Worm (Caenorhabditis elegans) whole organism, L1 larva: ENCODE results near the gene C32D5.10.

Experiments used
- C04F5.9 ChIP-seq: sonication (generic microtip); optimal IDR thresholded peaks from 2 replicates; lab custom pipeline; 2016; ENCODE audit warnings: missing genetic modification characterization, missing compliant biosample characterization
- C16A3.4 ChIP-seq: fragments of 150-350 bp; optimal IDR thresholded peaks from 2 replicates; lab custom pipeline; 2014; ENCODE audit warnings: missing biosample characterization, missing genetic modification characterization
- C34B4.2 ChIP-seq: sonication (generic microtip); optimal IDR thresholded peaks from 2 replicates; lab custom pipeline; 2017; ENCODE audit warnings: mild to moderate bottlenecking, missing genetic modification characterization, missing compliant biosample characterization
- F16B12.6 ChIP-seq: fragments of 150-350 bp; optimal IDR thresholded peaks from 2 replicates; lab custom pipeline; 2014; ENCODE audit warnings: missing biosample characterization, missing genetic modification characterization
- Y116A8C.19 ChIP-seq: sonication (generic microtip); optimal IDR thresholded peaks from 2 replicates; lab custom pipeline; 2016; ENCODE audit warnings: missing compliant biosample characterization, missing genetic modification characterization, borderline replicate concordance
- aha-1 ChIP-seq: fragments of 150-350 bp; optimal IDR thresholded peaks from 2 replicates; lab custom pipeline; 2014; ENCODE audit warnings: missing biosample characterization, missing genetic modification characterization
- aly-2 ChIP-seq: fragments of 150-350 bp; optimal IDR thresholded peaks from 2 replicates; lab custom pipeline; 2014; ENCODE audit warnings: missing biosample characterization, missing genetic modification characterization
- ama-1 ChIP-seq: fragments of 150-350 bp; optimal IDR thresholded peaks from 2 replicates; lab custom pipeline; 2014
- blmp-1 ChIP-seq: fragments of 150-350 bp; optimal IDR thresholded peaks from 2 replicates; lab custom pipeline; 2014; ENCODE audit warnings: missing biosample characterization, missing genetic modification characterization
- ceh-8 ChIP-seq: fragments of 200-800 bp; sonication (Bioruptor generic); optimal IDR thresholded peaks from 2 replicates; lab custom pipeline; 2018; ENCODE audit warnings: mild to moderate bottlenecking, missing genetic modification characterization, moderate library complexity, missing compliant biosample characterization
- ceh-88 ChIP-seq: fragments of 200-800 bp; sonication (Bioruptor generic); IDR thresholded peaks from 2 replicates; pipeline ENCODE4 v1.3.6; 2022; ENCODE audit warnings: missing genetic modification characterization, missing compliant biosample characterization
- ces-1 ChIP-seq: fragments of 150-350 bp; optimal IDR thresholded peaks from 2 replicates; lab custom pipeline; 2014; ENCODE audit warnings: missing biosample characterization, missing genetic modification reagents, missing genetic modification characterization
- dpl-1 ChIP-seq, 3 experiments: fragments of 150-350 bp in 2 of 3; sonication (generic microtip) in 1 of 3; optimal IDR thresholded peaks; 2 replicates each; lab custom pipeline; 2014 to 2017; ENCODE audit warnings: missing biosample characterization in 3 of 3, missing genetic modification characterization in 3 of 3, missing genetic modification reagents in 3 of 3
- dsc-1 ChIP-seq: sonication (generic microtip); optimal IDR thresholded peaks from 2 replicates; lab custom pipeline; 2016; ENCODE audit warnings: mild to moderate bottlenecking, missing genetic modification characterization, missing compliant biosample characterization
- egl-27 ChIP-seq, 2 experiments: fragments of 150-350 bp in 1 of 2; sonication (generic microtip); optimal IDR thresholded peaks; 3 replicates each; lab custom pipeline; 2017 to 2018; ENCODE audit warnings: missing biosample characterization in 2 of 2, missing genetic modification characterization in 2 of 2, missing genetic modification reagents in 2 of 2
- elt-2 ChIP-seq: sonication (generic microtip); optimal IDR thresholded peaks from 2 replicates; lab custom pipeline; 2016; ENCODE audit warnings: missing genetic modification characterization, mild to moderate bottlenecking, inconsistent platforms, missing compliant biosample characterization, missing genetic modification reagents
- elt-3 ChIP-seq, 6 experiments: fragments of 150-350 bp in 1 of 6; sonication (generic microtip); optimal IDR thresholded peaks; 2 replicates each; lab custom pipeline; 2017 to 2018; ENCODE audit warnings: missing biosample characterization in 6 of 6, missing genetic modification characterization in 6 of 6, inconsistent platforms in 1 of 6
- ets-5 ChIP-seq: fragments of 200-800 bp; sonication (Bioruptor generic); IDR thresholded peaks from 2 replicates; pipeline ENCODE4 v1.3.6; 2022; ENCODE audit warnings: missing genetic modification characterization, missing compliant biosample characterization
- fkh-8 ChIP-seq: sonication (generic microtip); optimal IDR thresholded peaks from 2 replicates; lab custom pipeline; 2016; ENCODE audit warnings: mild to moderate bottlenecking, missing genetic modification characterization, missing compliant biosample characterization
- hlh-17 ChIP-seq: fragments of 200-800 bp; sonication (Bioruptor generic); optimal IDR thresholded peaks from 2 replicates; lab custom pipeline; 2018; ENCODE audit warnings: missing genetic modification characterization, mild to moderate bottlenecking, missing compliant biosample characterization, moderate library complexity, borderline replicate concordance
- isw-1 ChIP-seq: fragments of 200-800 bp; sonication (Bioruptor generic); IDR thresholded peaks from 2 replicates; pipeline ENCODE4 v1.3.6; 2022; ENCODE audit warnings: missing genetic modification characterization, missing compliant biosample characterization
- jun-1 ChIP-seq: fragments of 150-350 bp; optimal IDR thresholded peaks from 2 replicates; lab custom pipeline; 2014; ENCODE audit warnings: missing biosample characterization, missing genetic modification reagents, missing genetic modification characterization
- lin-13 ChIP-seq: fragments of 150-350 bp; optimal IDR thresholded peaks from 2 replicates; lab custom pipeline; 2014; ENCODE audit warnings: missing biosample characterization, missing genetic modification reagents, missing genetic modification characterization
- lin-14 ChIP-seq: fragments of 200-800 bp; sonication (Bioruptor generic); optimal IDR thresholded peaks from 2 replicates; lab custom pipeline; 2018; ENCODE audit warnings: mild to moderate bottlenecking, missing genetic modification characterization, moderate library complexity, missing compliant biosample characterization
- lin-35 ChIP-seq, 2 experiments: fragments of 150-350 bp; optimal IDR thresholded peaks; 2 replicates each; lab custom pipeline; 2014; ENCODE audit warnings: missing biosample characterization in 2 of 2, missing genetic modification characterization in 2 of 2, missing genetic modification reagents in 2 of 2
- lin-39 ChIP-seq: fragments of 150-350 bp; optimal IDR thresholded peaks from 2 replicates; lab custom pipeline; 2014; ENCODE audit warnings: missing biosample characterization, missing genetic modification reagents, missing genetic modification characterization
- lsy-2 ChIP-seq, 2 experiments: fragments of 150-350 bp; optimal IDR thresholded peaks; 2 replicates each; lab custom pipeline; 2014; ENCODE audit warnings: missing biosample characterization in 2 of 2, missing genetic modification characterization in 2 of 2
- mdl-1 ChIP-seq, 2 experiments: fragments of 150-350 bp; optimal IDR thresholded peaks; 2 replicates each; lab custom pipeline; 2014 to 2017; ENCODE audit warnings: missing biosample characterization in 2 of 2, missing genetic modification characterization in 2 of 2, inconsistent platforms in 1 of 2
- mef-2 ChIP-seq: fragments of 150-350 bp; optimal IDR thresholded peaks from 2 replicates; lab custom pipeline; 2014; ENCODE audit warnings: missing biosample characterization, missing genetic modification characterization
- mep-1 ChIP-seq: fragments of 150-350 bp; optimal IDR thresholded peaks from 2 replicates; lab custom pipeline; 2014; ENCODE audit warnings: missing biosample characterization, missing genetic modification characterization
- nhr-11 ChIP-seq: fragments of 150-350 bp; optimal IDR thresholded peaks from 2 replicates; lab custom pipeline; 2014; ENCODE audit warnings: missing biosample characterization, missing genetic modification characterization
- nhr-19 ChIP-seq: fragments of 200-800 bp; sonication (Bioruptor generic); conservative IDR thresholded peaks from 2 replicates; pipeline ENCODE4 v1.3.6; 2022; ENCODE audit warnings: missing genetic modification characterization, missing compliant biosample characterization
- nhr-20 ChIP-seq: sonication (generic microtip); optimal IDR thresholded peaks from 2 replicates; lab custom pipeline; 2016; ENCODE audit warnings: mild to moderate bottlenecking, missing genetic modification characterization, missing compliant biosample characterization
- nhr-28 ChIP-seq: fragments of 150-350 bp; optimal IDR thresholded peaks from 2 replicates; lab custom pipeline; 2014; ENCODE audit warnings: missing biosample characterization, missing genetic modification characterization
- nhr-47 ChIP-seq: sonication (generic microtip); optimal IDR thresholded peaks from 2 replicates; lab custom pipeline; 2016; ENCODE audit warnings: mild to moderate bottlenecking, missing genetic modification characterization, moderate library complexity, missing compliant biosample characterization
- nhr-76 ChIP-seq: sonication (generic microtip); optimal IDR thresholded peaks from 2 replicates; lab custom pipeline; 2017; ENCODE audit warnings: missing biosample characterization, missing genetic modification characterization
- nhr-77 ChIP-seq: fragments of 150-350 bp; optimal IDR thresholded peaks from 2 replicates; lab custom pipeline; 2014; ENCODE audit warnings: missing biosample characterization, missing genetic modification characterization
- nhr-84 ChIP-seq: sonication (generic microtip); optimal IDR thresholded peaks from 2 replicates; lab custom pipeline; 2017; ENCODE audit warnings: missing biosample characterization, missing genetic modification characterization
- rnt-1 ChIP-seq: sonication (generic microtip); optimal IDR thresholded peaks from 2 replicates; lab custom pipeline; 2016; ENCODE audit warnings: mild to moderate bottlenecking, missing genetic modification characterization, moderate library complexity, missing compliant biosample characterization
- skn-1 ChIP-seq: fragments of 150-350 bp; optimal IDR thresholded peaks from 2 replicates; lab custom pipeline; 2014; ENCODE audit warnings: missing biosample characterization, missing genetic modification characterization
- sox-4 ChIP-seq: sonication (generic microtip); optimal IDR thresholded peaks from 2 replicates; lab custom pipeline; 2016; ENCODE audit warnings: missing genetic modification characterization, missing compliant biosample characterization
- tlp-1 ChIP-seq: fragments of 150-350 bp; optimal IDR thresholded peaks from 2 replicates; lab custom pipeline; 2014; ENCODE audit warnings: missing biosample characterization, missing genetic modification characterization
- unc-130 ChIP-seq: fragments of 150-350 bp; optimal IDR thresholded peaks from 2 replicates; lab custom pipeline; 2017; ENCODE audit warnings: missing biosample characterization, missing genetic modification characterization, inconsistent platforms
- unc-62 ChIP-seq: fragments of 150-350 bp; optimal IDR thresholded peaks from 2 replicates; lab custom pipeline; 2014; ENCODE audit warnings: missing biosample characterization, missing genetic modification reagents, missing genetic modification characterization
- vab-15 ChIP-seq: sonication (generic microtip); optimal IDR thresholded peaks from 2 replicates; lab custom pipeline; 2017; ENCODE audit warnings: missing genotype, mild to moderate bottlenecking, missing genetic modification characterization, missing compliant biosample characterization
- xbp-1 ChIP-seq: sonication (generic microtip); optimal IDR thresholded peaks from 2 replicates; lab custom pipeline; 2016; ENCODE audit warnings: missing genetic modification characterization, missing compliant biosample characterization
- zip-4 ChIP-seq: fragments of 200-800 bp; sonication (Bioruptor generic); optimal IDR thresholded peaks from 2 replicates; lab custom pipeline; 2018; ENCODE audit warnings: mild to moderate bottlenecking, missing genetic modification characterization, moderate library complexity, missing compliant biosample characterization
- ztf-4 ChIP-seq: fragments of 150-350 bp; optimal IDR thresholded peaks from 2 replicates; lab custom pipeline; 2014; ENCODE audit warnings: missing biosample characterization, missing genetic modification characterization

C32D5.10 gene

DNA sequence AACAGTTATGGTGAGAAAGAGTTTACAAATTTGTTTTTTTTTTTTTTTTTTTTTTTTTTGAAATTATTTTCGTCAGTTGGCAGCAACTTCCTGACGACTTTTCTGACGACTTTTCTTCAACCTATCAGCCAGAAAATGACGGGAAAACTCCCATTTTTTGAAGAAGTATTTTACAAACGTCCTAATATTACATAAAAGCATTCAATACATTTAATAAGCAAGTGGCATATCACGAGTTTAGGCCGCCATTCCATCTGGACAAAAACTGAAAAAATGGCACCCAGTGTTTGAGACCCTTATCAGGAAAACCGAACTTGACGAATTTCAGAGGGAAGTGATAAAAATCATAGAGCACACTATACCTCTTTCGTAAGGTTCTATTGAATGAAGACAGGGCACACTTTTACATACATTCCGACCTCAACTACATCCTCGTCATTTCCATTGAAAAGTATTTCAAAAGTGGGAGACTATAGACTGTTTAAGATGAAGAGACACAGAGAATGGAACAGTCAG lies 17.0 kb downstream of the C32D5.10 start (continued):
- TF ChIP-seq ceh-88 = no peak
- TF ChIP-seq, all 84 proteins: peak for 4

DNA sequence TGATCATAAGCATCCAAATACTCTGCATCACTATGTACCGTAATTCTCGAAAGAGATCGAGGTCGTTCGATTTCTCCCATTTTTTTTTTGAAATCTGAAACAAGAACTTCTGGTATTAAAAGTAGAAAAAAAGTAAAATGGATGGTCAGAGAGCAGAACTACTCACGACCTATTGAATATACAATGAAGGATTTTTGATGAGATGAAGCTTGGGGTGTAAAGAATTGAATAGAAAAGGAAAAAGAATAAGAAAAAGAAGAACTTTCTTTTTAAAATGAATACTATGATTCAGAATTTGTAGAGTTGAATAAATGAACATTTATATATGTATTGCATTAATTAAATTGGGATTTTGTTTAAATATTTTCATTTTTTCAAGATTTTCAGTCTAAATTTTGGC lies 17.9 kb downstream of the C32D5.10 start, which contains the start of gene ttc-39B:
Gene ttc-39B (minus strand): TSS at position 101 of the 400 bp plus-strand sequence.
- TF ChIP-seq ceh-8 = no peak
- TF ChIP-seq nhr-28 (tag; lab: Kevin White, UChicago) = no peak
- no peak for TF ChIP-seq C16A3.4
- TF ChIP-seq nhr-19 (GFP tag; lab: Robert Waterston, UW) = no peak
- TF ChIP-seq tlp-1 (tag; lab: Kevin White, UChicago) = no peak
- TF ChIP-seq lin-39 (tag; lab: Kevin White, UChicago) = no peak

DNA sequence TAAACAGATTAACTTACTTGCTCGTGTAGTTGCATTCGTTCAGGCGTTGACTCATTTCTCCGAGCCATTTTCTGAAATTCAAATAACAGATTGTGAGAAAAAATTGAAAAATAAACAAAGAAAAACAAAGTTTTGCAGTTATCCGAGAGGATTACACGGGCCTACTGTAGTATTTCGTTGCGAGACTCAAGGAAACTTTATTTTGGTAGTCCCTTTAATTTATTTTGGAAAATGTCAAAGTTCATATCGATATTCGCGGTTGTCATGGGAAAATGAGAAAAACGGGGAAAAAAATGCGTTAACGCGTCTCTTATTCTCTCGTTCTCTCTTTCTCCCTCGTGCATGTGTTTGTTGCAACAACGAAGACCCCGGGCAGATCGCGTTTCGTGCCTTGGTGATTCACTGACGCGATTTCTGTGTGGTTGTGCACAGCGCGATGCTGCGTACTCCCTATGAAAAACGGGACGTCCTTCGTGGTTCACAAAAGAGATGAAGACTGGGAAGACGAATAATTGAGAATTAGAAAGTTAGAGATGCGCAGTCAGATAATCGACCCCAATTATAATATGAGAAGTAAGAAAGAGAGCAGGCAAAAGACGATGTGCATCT lies 20.5 kb downstream of the C32D5.10 start, which contains the start of gene set-4:
Gene set-4 (minus strand): TSS at position 120 of the 609 bp plus-strand sequence.
- peak; percentile 81 for TF ChIP-seq aha-1 (tag; lab: Kevin White, UChicago)
- TF ChIP-seq sox-4 (tag; lab: Kevin White, UChicago) = peak; percentile 83
- TF ChIP-seq blmp-1 = peak; percentile 56
- peak; percentile 32 for TF ChIP-seq ama-1 (lab: Kevin White, UChicago)
- peak; percentile 94 to 95 for TF ChIP-seq lsy-2 (tag; optimal IDR thresholded peaks at IDR 0.05; lab: Kevin White, UChicago)
- TF ChIP-seq isw-1 = peak; percentile 89
- TF ChIP-seq zip-4 = peak; percentile 70
- TF ChIP-seq lin-13 = peak; percentile 89
- peak; percentile 83 for TF ChIP-seq elt-2 (tag; lab: Kevin White, UChicago)
- TF ChIP-seq aly-2 (tag; lab: Kevin White, UChicago) = peak; percentile 65
- TF ChIP-seq C04F5.9 (tag; lab: Kevin White, UChicago) = peak; percentile 82
- TF ChIP-seq dsc-1 = peak; percentile 95
- peak; percentile 98 for TF ChIP-seq lin-14 (GFP tag; lab: Kevin White, UChicago)
- TF ChIP-seq ces-1 = no peak
- TF ChIP-seq fkh-8 (tag; lab: Kevin White, UChicago) = peak; percentile 93
- TF ChIP-seq vab-15 (tag; lab: Kevin White, UChicago) = no peak
- TF ChIP-seq dpl-1 (GFP tag; optimal IDR thresholded peaks at IDR 0.05; lab: Kevin White, UChicago) = peak; percentile 86 to 90 (median 89)
- peak in 2 of 6 experiments; percentile 69 to 70 for TF ChIP-seq elt-3 (tag; optimal IDR thresholded peaks at IDR 0.05; lab: Kevin White, UChicago)
- TF ChIP-seq mef-2 (tag; lab: Kevin White, UChicago) = peak; percentile 71
- TF ChIP-seq nhr-11 (tag; lab: Kevin White, UChicago) = peak; percentile 71
- TF ChIP-seq hlh-17 (GFP tag; lab: Kevin White, UChicago) = no peak
- peak; percentile 74 for TF ChIP-seq lin-39 (tag; lab: Kevin White, UChicago)
- TF ChIP-seq egl-27 (tag; optimal IDR thresholded peaks at IDR 0.05; lab: Kevin White, UChicago) = peak; percentile 46 to 64
- no peak for TF ChIP-seq ets-5
- peak; percentile 23 for TF ChIP-seq C34B4.2 (tag; lab: Kevin White, UChicago)
- TF ChIP-seq ztf-4 = peak; percentile 87
- peak; percentile 70 for TF ChIP-seq ceh-88
- TF ChIP-seq xbp-1 = peak; percentile 95
- TF ChIP-seq unc-130 = peak; percentile 90
- peak; percentile 96 for TF ChIP-seq rnt-1 (tag; lab: Kevin White, UChicago)
- peak; percentile 97 for TF ChIP-seq mep-1 (tag; lab: Kevin White, UChicago)
- no peak for TF ChIP-seq Y116A8C.19 (tag; lab: Kevin White, UChicago)
- TF ChIP-seq nhr-84 (tag; lab: Kevin White, UChicago) = no peak
- TF ChIP-seq jun-1 (tag; lab: Kevin White, UChicago) = peak; percentile 90
- TF ChIP-seq nhr-20 = peak; percentile 97
- TF ChIP-seq mdl-1 (tag; optimal IDR thresholded peaks at IDR 0.05; lab: Kevin White, UChicago) = peak; percentile 40 to 93
- TF ChIP-seq skn-1 (tag; lab: Kevin White, UChicago) = peak; percentile 85
- peak; percentile 91 to 94 for TF ChIP-seq lin-35 (GFP tag; optimal IDR thresholded peaks at IDR 0.05; lab: Kevin White, UChicago)
- TF ChIP-seq F16B12.6 (tag; lab: Kevin White, UChicago) = peak; percentile 73
- TF ChIP-seq nhr-47 (tag; lab: Kevin White, UChicago) = peak; percentile 96
- TF ChIP-seq unc-62 (GFP tag; lab: Kevin White, UChicago) = peak; percentile 25
- no peak for TF ChIP-seq nhr-76 (tag; lab: Kevin White, UChicago)
- TF ChIP-seq nhr-77 (tag; lab: Kevin White, UChicago) = peak; percentile 92
